Fruit fly (Drosophila melanogaster): Measurements from ENCODE around the gene CG3176.

CG3176 gene

dm6 chrX:499589-500041 is 18.0 kb downstream of the CG3176 start (continued):
- TF ChIP-seq chinmo (GFP tag; IDR thresholded peaks at IDR 0.05; ENCODE audit: partially characterized antibody) (peak; percentile 77; the same call in 3 of the 4 replicates), CG4282 (GFP tag; optimal IDR thresholded peaks at IDR 0.05) (peak; percentile 54), CG17802 (tag; optimal IDR thresholded peaks at IDR 0.05) (no peak), H2.0 (GFP tag; IDR thresholded peaks at IDR 0.05) (peak; percentile 21; the same call in 1 of the 2 replicates), BEAF-32 (GFP tag; optimal IDR thresholded peaks at IDR 0.05) (no peak), lilli (GFP tag; optimal IDR thresholded peaks at IDR 0.05) (peak; percentile 84), CG16863 (GFP tag; optimal IDR thresholded peaks at IDR 0.05) (peak; percentile 70), CG12219 (GFP tag; optimal IDR thresholded peaks at IDR 0.05) (peak; percentile 85), Mad (GFP tag; optimal IDR thresholded peaks at IDR 0.05) (peak; percentile 66), CG8765 (GFP tag; IDR thresholded peaks at IDR 0.05) (no peak), tll (GFP tag; optimal IDR thresholded peaks at IDR 0.05) (no peak), CG9727 (GFP tag; optimal IDR thresholded peaks at IDR 0.05) (peak; percentile 82), CG3726 (GFP tag; IDR thresholded peaks at IDR 0.05) (no peak), Ets65A (GFP tag) (peak; percentile 92), repo (GFP tag; optimal IDR thresholded peaks at IDR 0.05) (peak; percentile 79), tgo (GFP tag; IDR thresholded peaks at IDR 0.05) (peak; percentile 70), NC2β (GFP tag; optimal IDR thresholded peaks at IDR 0.05) (peak; percentile 59), vfl (GFP tag; optimal IDR thresholded peaks at IDR 0.05) (peak; percentile 53), Pdp1 (GFP tag; optimal IDR thresholded peaks at IDR 0.05) (peak; percentile 76 to 79), HLH4C (GFP tag; IDR thresholded peaks at IDR 0.05; ENCODE audit: partially characterized antibody) (no peak), ranshi (GFP tag; IDR thresholded peaks at IDR 0.05) (peak; percentile 60), CG11456 (GFP tag; IDR thresholded peaks at IDR 0.05) (peak; percentile 62; the same call in 1 of the 3 replicates), CG10654 (GFP tag; optimal IDR thresholded peaks at IDR 0.05) (peak; percentile 66), CG16779 (GFP tag; IDR thresholded peaks at IDR 0.05) (no peak), Trl (optimal IDR thresholded peaks at IDR 0.05) (peak in 1 of 2 experiments; percentile 77), Trl (GFP tag; optimal IDR thresholded peaks at IDR 0.05) (peak; percentile 72), chm (GFP tag; IDR thresholded peaks at IDR 0.05) (no peak; the same call in 1 of the 2 replicates), hb (GFP tag; IDR thresholded peaks at IDR 0.05; ENCODE audit: partially characterized antibody) (no peak), Hmx (GFP tag; optimal IDR thresholded peaks at IDR 0.05) (peak; percentile 57), Hey (tag; optimal IDR thresholded peaks at IDR 0.05) (peak; percentile 72), Dbx (GFP tag; IDR thresholded peaks at IDR 0.05) (peak; percentile 80), pita (GFP tag; optimal IDR thresholded peaks at IDR 0.05) (no peak), sug (tag; optimal IDR thresholded peaks at IDR 0.05) (peak; percentile 82), CG18476 (GFP tag; optimal IDR thresholded peaks at IDR 0.05) (peak; percentile 78), CG8924 (tag; optimal IDR thresholded peaks at IDR 0.05) (peak; percentile 86), CG8281 (tag; optimal IDR thresholded peaks at IDR 0.05) (peak; percentile 65), Dfd (GFP tag; optimal IDR thresholded peaks at IDR 0.05) (no peak), CG10565 (GFP tag; optimal IDR thresholded peaks at IDR 0.05) (no peak), CoRest (tag; optimal IDR thresholded peaks at IDR 0.05) (peak; percentile 87)

- no peak for TF ChIP-seq CG31224 (GFP tag; IDR thresholded peaks at IDR 0.05)
- TF ChIP-seq CG12391 (tag; optimal IDR thresholded peaks at IDR 0.05): no peak
- TF ChIP-seq repo (GFP tag; optimal IDR thresholded peaks at IDR 0.05): no peak
- TF ChIP-seq sim (GFP tag; IDR thresholded peaks at IDR 0.05): no peak
- no peak for TF ChIP-seq fd102C (GFP tag; optimal IDR thresholded peaks at IDR 0.05)
- TF ChIP-seq gem (tag; optimal IDR thresholded peaks at IDR 0.05): no peak
- no peak for TF ChIP-seq zen (tag; optimal IDR thresholded peaks at IDR 0.05)
- no peak for TF ChIP-seq B-H2 (GFP tag; optimal IDR thresholded peaks at IDR 0.05)
- TF ChIP-seq Pdp1 (GFP tag; optimal IDR thresholded peaks at IDR 0.05): peak in 1 of 2 experiments; percentile 30
- no peak for TF ChIP-seq sens (GFP tag)
- TF ChIP-seq CG4617 (GFP tag; optimal IDR thresholded peaks at IDR 0.05; ENCODE audit: borderline replicate concordance): no peak
- no peak for TF ChIP-seq phol (tag; optimal IDR thresholded peaks at IDR 0.05)
- TF ChIP-seq CG34376 (GFP tag; optimal IDR thresholded peaks at IDR 0.05): peak; percentile 90
- TF ChIP-seq Aef1 (GFP tag; IDR thresholded peaks at IDR 0.05): no peak
- no peak for TF ChIP-seq Sry-δ (GFP tag; optimal IDR thresholded peaks at IDR 0.05)
- no peak for TF ChIP-seq NC2β (GFP tag; optimal IDR thresholded peaks at IDR 0.05)
- no peak for TF ChIP-seq twi (tag; optimal IDR thresholded peaks at IDR 0.05)
These were observed 27.5 kb downstream of the CG3176 start, which contains the start of gene arg for dm6 chrX:509117-509516. Gene arg (plus strand): TSS chrX:509435.

Data from whole organism, embryonic.